Worm (Caenorhabditis elegans): ENCODE results near the gene Y37E11AL.12.
A peak's percentile ranks its signal among the peaks of the same experiment; 100 is the strongest.

The Y37E11AL.12 gene

ce11 chrIV:3686260-3686659 lies 15.5 kb downstream of the Y37E11AL.12 start:
- TF ChIP-seq tbx-11 (GFP tag; IDR thresholded peaks at IDR 0.05) (0 out of 2 replicates have a peak, but pooled peaks have one; percentile 38), tra-4 (tag; optimal IDR thresholded peaks at IDR 0.05) (no peak), B0310.2 (tag; optimal IDR thresholded peaks at IDR 0.05) (no peak), hmg-4 (GFP tag; optimal IDR thresholded peaks at IDR 0.05) (peak; percentile 21), aly-1 (tag; optimal IDR thresholded peaks at IDR 0.05) (peak; percentile 73)

- no peak for TF ChIP-seq hmg-4 (GFP tag; optimal IDR thresholded peaks at IDR 0.05)
- TF ChIP-seq flt-1 (GFP tag; IDR thresholded peaks at IDR 0.05) = no peak
- no peak for TF ChIP-seq tbx-37 (GFP tag; conservative IDR thresholded peaks at IDR 0.05)
- no peak for TF ChIP-seq hmbx-1 (tag; optimal IDR thresholded peaks at IDR 0.05)
- no peak for TF ChIP-seq F13C5.2 (tag; optimal IDR thresholded peaks at IDR 0.05)
- no peak for TF ChIP-seq ceh-13 (GFP tag; optimal IDR thresholded peaks at IDR 0.05)
- TF ChIP-seq sea-1 (GFP tag; conservative IDR thresholded peaks at IDR 0.05) = no peak
- TF ChIP-seq B0310.2 (tag; optimal IDR thresholded peaks at IDR 0.05) = no peak
- TF ChIP-seq tra-4 (tag; optimal IDR thresholded peaks at IDR 0.05) = no peak
- no peak for TF ChIP-seq pes-1 (GFP tag; IDR thresholded peaks at IDR 0.05)
- TF ChIP-seq ceh-36 (tag; optimal IDR thresholded peaks at IDR 0.05) = no peak
- no peak for TF ChIP-seq tbx-11 (GFP tag; IDR thresholded peaks at IDR 0.05)
- no peak for TF ChIP-seq ama-1 (optimal IDR thresholded peaks at IDR 0.05)
These were observed 20.0 kb downstream of the Y37E11AL.12 start for ce11 chrIV:3681763-3682162.

ce11 chrIV:3668603-3669002 lies 33.2 kb downstream of the Y37E11AL.12 start, which contains the start of gene fmil-1:
Gene fmil-1 (minus strand): TSS chrIV:3668703.
- TF ChIP-seq tra-4 (tag; optimal IDR thresholded peaks at IDR 0.05) (no peak), ama-1 (optimal IDR thresholded peaks at IDR 0.05) (no peak), flt-1 (GFP tag; IDR thresholded peaks at IDR 0.05) (no peak), aly-1 (tag; optimal IDR thresholded peaks at IDR 0.05) (no peak), hnd-1 (tag; optimal IDR thresholded peaks at IDR 0.05) (no peak), B0310.2 (tag; optimal IDR thresholded peaks at IDR 0.05) (no peak), hmbx-1 (tag; optimal IDR thresholded peaks at IDR 0.05) (no peak), hmg-4 (GFP tag; optimal IDR thresholded peaks at IDR 0.05) (no peak), tbx-11 (GFP tag; IDR thresholded peaks at IDR 0.05) (no peak), F13C5.2 (tag; optimal IDR thresholded peaks at IDR 0.05) (no peak), pes-1 (GFP tag; IDR thresholded peaks at IDR 0.05) (no peak), tbx-37 (GFP tag; conservative IDR thresholded peaks at IDR 0.05) (no peak), sea-1 (GFP tag; conservative IDR thresholded peaks at IDR 0.05) (no peak), ceh-36 (tag; optimal IDR thresholded peaks at IDR 0.05) (no peak), ets-7 (tag; optimal IDR thresholded peaks at IDR 0.05) (no peak), ceh-13 (GFP tag; optimal IDR thresholded peaks at IDR 0.05) (no peak), scrt-1 (GFP tag; IDR thresholded peaks at IDR 0.05) (no peak)

ce11 chrIV:3667796-3668195 lies 34.0 kb downstream of the Y37E11AL.12 start:
- TF ChIP-seq tbx-37 (GFP tag; conservative IDR thresholded peaks at IDR 0.05) (no peak), tbx-11 (GFP tag; IDR thresholded peaks at IDR 0.05) (no peak), hnd-1 (tag; optimal IDR thresholded peaks at IDR 0.05) (no peak), ceh-13 (GFP tag; optimal IDR thresholded peaks at IDR 0.05) (no peak), aly-1 (tag; optimal IDR thresholded peaks at IDR 0.05) (no peak), pes-1 (GFP tag; IDR thresholded peaks at IDR 0.05) (no peak), hmbx-1 (tag; optimal IDR thresholded peaks at IDR 0.05) (no peak), F13C5.2 (tag; optimal IDR thresholded peaks at IDR 0.05) (no peak), hmg-4 (GFP tag; optimal IDR thresholded peaks at IDR 0.05) (no peak), B0310.2 (tag; optimal IDR thresholded peaks at IDR 0.05) (no peak), ama-1 (optimal IDR thresholded peaks at IDR 0.05) (no peak), flt-1 (GFP tag; IDR thresholded peaks at IDR 0.05) (no peak), sea-1 (GFP tag; conservative IDR thresholded peaks at IDR 0.05) (no peak), ceh-36 (tag; optimal IDR thresholded peaks at IDR 0.05) (no peak)

ce11 chrIV:3666543-3666942 lies 35.2 kb downstream of the Y37E11AL.12 start:
- TF ChIP-seq aly-1 (tag; optimal IDR thresholded peaks at IDR 0.05) (no peak), F13C5.2 (tag; optimal IDR thresholded peaks at IDR 0.05) (no peak), pes-1 (GFP tag; IDR thresholded peaks at IDR 0.05) (no peak), flt-1 (GFP tag; IDR thresholded peaks at IDR 0.05) (no peak), scrt-1 (GFP tag; IDR thresholded peaks at IDR 0.05) (no peak), ceh-36 (tag; optimal IDR thresholded peaks at IDR 0.05) (no peak), hnd-1 (tag; optimal IDR thresholded peaks at IDR 0.05) (no peak), sea-1 (GFP tag; conservative IDR thresholded peaks at IDR 0.05) (no peak), ceh-13 (GFP tag; optimal IDR thresholded peaks at IDR 0.05) (no peak), tra-4 (tag; optimal IDR thresholded peaks at IDR 0.05) (no peak)

ce11 chrIV:3665089-3665488 lies 36.7 kb downstream of the Y37E11AL.12 start:
- TF ChIP-seq hnd-1 (tag; optimal IDR thresholded peaks at IDR 0.05) (no peak), flt-1 (GFP tag; IDR thresholded peaks at IDR 0.05) (no peak), pes-1 (GFP tag; IDR thresholded peaks at IDR 0.05) (no peak)

- no peak for TF ChIP-seq tbx-37 (GFP tag; conservative IDR thresholded peaks at IDR 0.05)
- TF ChIP-seq hmbx-1 (tag; optimal IDR thresholded peaks at IDR 0.05) = no peak
- no peak for TF ChIP-seq flt-1 (GFP tag; IDR thresholded peaks at IDR 0.05)
- no peak for TF ChIP-seq ceh-13 (GFP tag; optimal IDR thresholded peaks at IDR 0.05)
- TF ChIP-seq tra-4 (tag; optimal IDR thresholded peaks at IDR 0.05) = no peak
- no peak for TF ChIP-seq hmg-4 (GFP tag; optimal IDR thresholded peaks at IDR 0.05)
- TF ChIP-seq aly-1 (tag; optimal IDR thresholded peaks at IDR 0.05) = no peak
- TF ChIP-seq B0310.2 (tag; optimal IDR thresholded peaks at IDR 0.05) = no peak
- TF ChIP-seq hnd-1 (tag; optimal IDR thresholded peaks at IDR 0.05) = no peak
- TF ChIP-seq ceh-36 (tag; optimal IDR thresholded peaks at IDR 0.05) = no peak
- no peak for TF ChIP-seq tbx-11 (GFP tag; IDR thresholded peaks at IDR 0.05)
- TF ChIP-seq F13C5.2 (tag; optimal IDR thresholded peaks at IDR 0.05) = no peak
- no peak for TF ChIP-seq ets-7 (tag; optimal IDR thresholded peaks at IDR 0.05)
These were observed 38.9 kb downstream of the Y37E11AL.12 start for ce11 chrIV:3662863-3663262.

- no peak for TF ChIP-seq B0310.2 (tag; optimal IDR thresholded peaks at IDR 0.05)
- no peak for TF ChIP-seq ceh-36 (tag; optimal IDR thresholded peaks at IDR 0.05)
- no peak for TF ChIP-seq hnd-1 (tag; optimal IDR thresholded peaks at IDR 0.05)
- no peak for TF ChIP-seq scrt-1 (GFP tag; IDR thresholded peaks at IDR 0.05)
- no peak for TF ChIP-seq pes-1 (GFP tag; IDR thresholded peaks at IDR 0.05)
- no peak for TF ChIP-seq flt-1 (GFP tag; IDR thresholded peaks at IDR 0.05)
These were observed 40.6 kb downstream of the Y37E11AL.12 start for ce11 chrIV:3661117-3661634.

Measured in whole organism, early embryonic.